Worm (Caenorhabditis elegans): ENCODE measurements around the gene R07H5.11.
"Not testable (repeated sequence)": the region's sequence is repeated elsewhere in the genome, so short reads cannot be mapped to it uniquely, and the experiment has no call there.

DNA sequence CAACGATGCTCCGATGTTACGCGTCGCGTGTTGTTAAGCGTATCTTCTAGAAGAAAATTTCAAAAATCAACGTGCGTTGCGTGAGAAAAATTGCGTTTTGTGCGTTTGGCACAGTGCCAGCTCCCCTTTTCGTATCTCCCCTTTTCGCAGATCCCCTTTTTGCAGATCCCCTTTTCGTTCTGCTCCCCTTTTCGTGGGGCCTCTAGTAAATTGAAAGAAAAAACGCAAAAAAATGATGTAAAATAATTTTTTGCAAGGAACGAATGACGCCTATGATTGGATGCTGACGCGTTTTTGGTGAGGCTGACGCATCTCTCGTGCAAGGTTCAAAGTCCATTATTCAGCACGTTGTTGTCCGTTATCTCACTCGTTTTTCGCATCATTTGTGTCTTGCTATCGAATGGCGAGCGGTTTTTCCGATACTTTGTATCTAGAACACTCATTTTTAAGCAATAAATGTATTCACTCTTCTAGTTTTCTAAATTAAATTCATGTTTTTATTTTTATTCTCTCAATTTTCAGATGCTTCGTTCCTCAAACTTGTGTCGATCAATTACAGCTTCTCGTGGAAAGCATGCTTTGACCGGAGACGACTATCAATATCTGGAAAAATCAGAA is 23.3 kb upstream of the R07H5.11 start, which contains the start of gene cpt-2:
- TF ChIP-seq nhr-20 (tag; optimal IDR thresholded peaks at IDR 0.05) (peak; percentile 92), zag-1 (tag; optimal IDR thresholded peaks at IDR 0.05) (peak; percentile 80), lin-39 (tag; optimal IDR thresholded peaks at IDR 0.05) (peak; percentile 86), mdl-1 (tag; optimal IDR thresholded peaks at IDR 0.05) (peak in 1 of 2 experiments; percentile 86), ceh-88 (GFP tag; IDR thresholded peaks at IDR 0.05) (peak; percentile 78), snpc-4 (tag; optimal IDR thresholded peaks at IDR 0.05) (peak; percentile 79), fkh-10 (GFP tag; optimal IDR thresholded peaks at IDR 0.05) (peak; percentile 75)
- not testable (repeated sequence) for TF ChIP-seq nhr-237 (tag; optimal IDR thresholded peaks at IDR 0.05); egl-27 (tag; optimal IDR thresholded peaks at IDR 0.05); pag-3 (tag; optimal IDR thresholded peaks at IDR 0.05; ENCODE audit: borderline replicate concordance, insufficient read depth)
